Worm (Caenorhabditis elegans) whole organism, L4 larva: Measurements from ENCODE around the gene epg-7.

Source experiments
- D1046.2 ChIP-seq: fragments of 200-800 bp; sonication (Bioruptor generic); IDR thresholded peaks from 2 replicates; pipeline ENCODE4 v1.3.6; 2022; ENCODE audit warnings: missing genetic modification characterization, missing compliant biosample characterization
- F10B5.3 ChIP-seq: sonication (generic microtip); optimal IDR thresholded peaks from 2 replicates; lab custom pipeline; 2016; ENCODE audit warnings: mild to moderate bottlenecking, missing genetic modification characterization, missing compliant biosample characterization
- F26F4.8 ChIP-seq: fragments of 200-800 bp; sonication (Bioruptor generic); conservative IDR thresholded peaks from 2 replicates; pipeline ENCODE4 v1.3.6; 2022; ENCODE audit warnings: missing genetic modification characterization, missing compliant biosample characterization
- F37D6.2 ChIP-seq: sonication (generic microtip); optimal IDR thresholded peaks from 2 replicates; lab custom pipeline; 2016; ENCODE audit warnings: mild to moderate bottlenecking, missing genetic modification characterization, missing compliant biosample characterization
- F49E8.2 ChIP-seq: sonication (generic microtip); optimal IDR thresholded peaks from 2 replicates; lab custom pipeline; 2016; ENCODE audit warnings: missing compliant biosample characterization, mild to moderate bottlenecking, missing genetic modification characterization, borderline replicate concordance
- R02D3.7 ChIP-seq: fragments of 150-350 bp; sonication (generic microtip); optimal IDR thresholded peaks from 3 replicates; lab custom pipeline; 2014; ENCODE audit warnings: missing biosample characterization, missing genetic modification characterization
- T20F7.1 ChIP-seq: fragments of 200-800 bp; sonication (Bioruptor generic); optimal IDR thresholded peaks from 2 replicates; lab custom pipeline; 2018; ENCODE audit warnings: mild to moderate bottlenecking, missing genetic modification characterization, missing compliant biosample characterization
- T26A8.4 ChIP-seq: fragments of 200-800 bp; sonication (Bioruptor generic); IDR thresholded peaks from 2 replicates; pipeline ENCODE4 v1.3.6; 2022; ENCODE audit warnings: missing genetic modification characterization, missing compliant biosample characterization
- ZK337.2 ChIP-seq: fragments of 200-800 bp; sonication (Bioruptor generic); IDR thresholded peaks from 2 replicates; pipeline ENCODE4 v1.3.6; 2022; ENCODE audit warnings: missing genetic modification reagents, missing genetic modification characterization, missing compliant biosample characterization
- ZK546.5 ChIP-seq, 2 experiments: sonication (generic microtip); optimal IDR thresholded peaks; 2 replicates each; lab custom pipeline; 2017; ENCODE audit warnings: missing biosample characterization in 2 of 2, missing genetic modification characterization in 2 of 2
- aha-1 ChIP-seq: fragments of 150-350 bp; peaks from one replicate; lab custom pipeline; 2014; ENCODE audit warnings: missing biosample characterization, missing genetic modification characterization
- ama-1 ChIP-seq: fragments of 150-350 bp; optimal IDR thresholded peaks from 2 replicates; lab custom pipeline; 2014; ENCODE audit warnings: inconsistent platforms, mixed read lengths
- arid-1 ChIP-seq: fragments of 200-800 bp; sonication (Bioruptor generic); conservative IDR thresholded peaks from 2 replicates; pipeline ENCODE4 v1.3.6; 2022; ENCODE audit warnings: missing genetic modification reagents, missing genetic modification characterization, missing compliant biosample characterization
- attf-4 ChIP-seq: sonication (generic microtip); optimal IDR thresholded peaks from 3 replicates; lab custom pipeline; 2017; ENCODE audit warnings: missing biosample characterization, missing genetic modification characterization
- ceh-20 ChIP-seq: fragments of 200-800 bp; sonication (Bioruptor generic); IDR thresholded peaks from 2 replicates; pipeline ENCODE4 v1.3.6; 2022; ENCODE audit warnings: missing genetic modification reagents, missing genetic modification characterization, missing compliant biosample characterization
- ceh-32 ChIP-seq: sonication (generic microtip); optimal IDR thresholded peaks from 2 replicates; lab custom pipeline; 2016; ENCODE audit warnings: mild to moderate bottlenecking, missing genetic modification characterization, missing compliant biosample characterization; ENCODE audit not compliant: poor library complexity
- ceh-44 ChIP-seq: fragments of 200-800 bp; sonication (Bioruptor generic); IDR thresholded peaks from 2 replicates; pipeline ENCODE4 v1.3.6; 2022; ENCODE audit warnings: missing genetic modification reagents, missing genetic modification characterization, missing compliant biosample characterization
- ceh-82 ChIP-seq: sonication (generic microtip); optimal IDR thresholded peaks from 2 replicates; lab custom pipeline; 2017; ENCODE audit warnings: missing biosample characterization, missing genetic modification characterization
- cey-2 ChIP-seq: sonication (generic microtip); optimal IDR thresholded peaks from 3 replicates; lab custom pipeline; 2017; ENCODE audit warnings: missing genetic modification characterization, mild to moderate bottlenecking, missing compliant biosample characterization, antibody characterized with exemption, borderline replicate concordance; ENCODE audit not compliant: insufficient read depth
- ctbp-1 ChIP-seq: fragments of 200-800 bp; sonication (Bioruptor generic); IDR thresholded peaks from 2 replicates; pipeline ENCODE4 v1.3.6; 2022; ENCODE audit warnings: missing genetic modification reagents, missing genetic modification characterization, missing compliant biosample characterization
- daf-16 ChIP-seq, 3 experiments: sonication (generic microtip); optimal IDR thresholded peaks; 2 replicates each; lab custom pipeline; 2016 to 2017; ENCODE audit warnings: missing genetic modification characterization in 3 of 3, missing genetic modification reagents in 3 of 3, mild to moderate bottlenecking in 2 of 3, missing compliant biosample characterization in 2 of 3, missing biosample characterization in 1 of 3, moderate library complexity in 1 of 3
- daf-8 ChIP-seq: fragments of 200-800 bp; sonication (Bioruptor generic); IDR thresholded peaks from 2 replicates; pipeline ENCODE4 v1.3.6; 2022; ENCODE audit warnings: missing genetic modification characterization, missing compliant biosample characterization
- dpl-1 ChIP-seq: fragments of 150-350 bp; optimal IDR thresholded peaks from 2 replicates; lab custom pipeline; 2014; ENCODE audit warnings: missing biosample characterization, missing genetic modification reagents, missing genetic modification characterization
- dve-1 ChIP-seq: sonication (generic microtip); optimal IDR thresholded peaks from 2 replicates; lab custom pipeline; 2017; ENCODE audit warnings: antibody characterized with exemption, mild to moderate bottlenecking, missing genetic modification characterization, missing compliant biosample characterization; ENCODE audit not compliant: insufficient read depth
- egl-27 ChIP-seq: sonication (generic microtip); optimal IDR thresholded peaks from 3 replicates; lab custom pipeline; 2017; ENCODE audit warnings: missing biosample characterization, missing genetic modification reagents, missing genetic modification characterization
- fos-1 ChIP-seq: fragments of 150-350 bp; optimal IDR thresholded peaks from 2 replicates; lab custom pipeline; 2014; ENCODE audit warnings: missing biosample characterization, missing genetic modification characterization
- hif-1 ChIP-seq, 2 experiments: sonication (generic microtip); optimal IDR thresholded peaks; 2 replicates each; lab custom pipeline; 2016 to 2017; ENCODE audit warnings: missing compliant biosample characterization in 2 of 2, missing genetic modification characterization in 2 of 2, missing genetic modification reagents in 2 of 2, missing genotype in 2 of 2, mild to moderate bottlenecking in 1 of 2
- jun-1 ChIP-seq: fragments of 150-350 bp; optimal IDR thresholded peaks from 2 replicates; lab custom pipeline; 2014; ENCODE audit warnings: missing biosample characterization, missing genetic modification reagents, missing genetic modification characterization
- lin-1 ChIP-seq: fragments of 200-800 bp; sonication (Bioruptor generic); IDR thresholded peaks from 2 replicates; pipeline ENCODE4 v1.3.6; 2022; ENCODE audit warnings: missing genetic modification reagents, missing genetic modification characterization, missing compliant biosample characterization
- lin-15B ChIP-seq: fragments of 150-350 bp; sonication (generic microtip); optimal IDR thresholded peaks from 3 replicates; lab custom pipeline; 2014; ENCODE audit warnings: missing biosample characterization, missing genetic modification characterization
- lsy-2 ChIP-seq, 2 experiments: fragments of 150-350 bp in 1 of 2; sonication (generic microtip) in 1 of 2; optimal IDR thresholded peaks; 2 replicates each; lab custom pipeline; 2014 to 2017; ENCODE audit warnings: missing biosample characterization in 2 of 2, missing genetic modification characterization in 2 of 2
- madf-9 ChIP-seq: fragments of 200-800 bp; sonication (Bioruptor generic); conservative IDR thresholded peaks from 2 replicates; pipeline ENCODE4 v1.3.6; 2022; ENCODE audit warnings: missing genetic modification reagents, missing genetic modification characterization, missing compliant biosample characterization
- mes-2 ChIP-seq: sonication (generic microtip); optimal IDR thresholded peaks from 2 replicates; lab custom pipeline; 2016; ENCODE audit warnings: missing genotype, mild to moderate bottlenecking, missing genetic modification characterization, missing compliant biosample characterization; ENCODE audit not compliant: poor library complexity, severe bottlenecking
- mxl-2 ChIP-seq: fragments of 200-800 bp; sonication (Bioruptor generic); conservative IDR thresholded peaks from 2 replicates; pipeline ENCODE4 v1.3.6; 2022; ENCODE audit warnings: missing genetic modification reagents, missing genetic modification characterization, missing compliant biosample characterization
- nhr-10 ChIP-seq: fragments of 150-350 bp; optimal IDR thresholded peaks from 2 replicates; lab custom pipeline; 2014; ENCODE audit warnings: missing biosample characterization, missing genetic modification characterization
- nhr-11 ChIP-seq: fragments of 150-350 bp; optimal IDR thresholded peaks from 2 replicates; lab custom pipeline; 2014; ENCODE audit warnings: missing biosample characterization, missing genetic modification characterization
- nhr-111 ChIP-seq: fragments of 200-800 bp; sonication (Bioruptor generic); optimal IDR thresholded peaks from 2 replicates; lab custom pipeline; 2018; ENCODE audit warnings: mild to moderate bottlenecking, missing genetic modification characterization, missing compliant biosample characterization
- nhr-237 ChIP-seq: sonication (generic microtip); optimal IDR thresholded peaks from 2 replicates; lab custom pipeline; 2017; ENCODE audit warnings: missing biosample characterization, missing genetic modification characterization
- nhr-42 ChIP-seq: fragments of 200-800 bp; sonication (Bioruptor generic); IDR thresholded peaks from 2 replicates; pipeline ENCODE4 v1.3.6; 2022; ENCODE audit warnings: missing genetic modification characterization, missing compliant biosample characterization
- nhr-48 ChIP-seq: sonication (generic microtip); optimal IDR thresholded peaks from 2 replicates; lab custom pipeline; 2016; ENCODE audit warnings: mild to moderate bottlenecking, missing genetic modification characterization, missing compliant biosample characterization
- nhr-77 ChIP-seq: fragments of 150-350 bp; optimal IDR thresholded peaks from 2 replicates; lab custom pipeline; 2014; ENCODE audit warnings: missing biosample characterization, missing genetic modification characterization
- pha-4 ChIP-seq, 2 experiments: fragments of 150-350 bp in 1 of 2; fragments of 200-800 bp in 1 of 2; sonication (Bioruptor generic) in 1 of 2; IDR thresholded peaks in 1 of 2; optimal IDR thresholded peaks in 1 of 2; 2 replicates each; pipeline versions ENCODE4 v1.3.6 to Lab custom; 2014 to 2022; ENCODE audit warnings: missing genetic modification characterization in 2 of 2, missing genetic modification reagents in 2 of 2, missing biosample characterization in 1 of 2, missing compliant biosample characterization in 1 of 2
- php-3 ChIP-seq: fragments of 200-800 bp; sonication (Bioruptor generic); IDR thresholded peaks from 2 replicates; pipeline ENCODE4 v1.3.6; 2022; ENCODE audit warnings: missing genetic modification reagents, missing genetic modification characterization, missing compliant biosample characterization
- pqm-1 ChIP-seq: sonication (generic microtip); optimal IDR thresholded peaks from 2 replicates; lab custom pipeline; 2017; ENCODE audit warnings: missing biosample characterization, missing genetic modification characterization
- tra-1 ChIP-seq: fragments of 200-800 bp; sonication (Bioruptor generic); IDR thresholded peaks from 2 replicates; pipeline ENCODE4 v1.3.6; 2022; ENCODE audit warnings: missing genetic modification reagents, missing genetic modification characterization, missing compliant biosample characterization
- unc-39 ChIP-seq: sonication (generic microtip); optimal IDR thresholded peaks from 2 replicates; lab custom pipeline; 2017; ENCODE audit warnings: missing biosample characterization, missing genetic modification characterization
- vab-7 ChIP-seq: fragments of 200-800 bp; sonication (Bioruptor generic); IDR thresholded peaks from 2 replicates; pipeline ENCODE4 v1.3.6; 2022; ENCODE audit warnings: missing genetic modification reagents, missing genetic modification characterization, missing compliant biosample characterization
- zag-1 ChIP-seq: fragments of 150-350 bp; optimal IDR thresholded peaks from 2 replicates; lab custom pipeline; 2014; ENCODE audit warnings: missing biosample characterization, missing genetic modification characterization
- zip-11 ChIP-seq: fragments of 200-800 bp; sonication (Bioruptor generic); IDR thresholded peaks from 2 replicates; pipeline ENCODE4 v1.3.6; 2022; ENCODE audit warnings: missing genetic modification characterization, missing compliant biosample characterization
- zip-2 ChIP-seq: fragments of 150-350 bp; optimal IDR thresholded peaks from 2 replicates; lab custom pipeline; 2014; ENCODE audit warnings: missing biosample characterization, missing genetic modification characterization

The epg-7 gene

DNA sequence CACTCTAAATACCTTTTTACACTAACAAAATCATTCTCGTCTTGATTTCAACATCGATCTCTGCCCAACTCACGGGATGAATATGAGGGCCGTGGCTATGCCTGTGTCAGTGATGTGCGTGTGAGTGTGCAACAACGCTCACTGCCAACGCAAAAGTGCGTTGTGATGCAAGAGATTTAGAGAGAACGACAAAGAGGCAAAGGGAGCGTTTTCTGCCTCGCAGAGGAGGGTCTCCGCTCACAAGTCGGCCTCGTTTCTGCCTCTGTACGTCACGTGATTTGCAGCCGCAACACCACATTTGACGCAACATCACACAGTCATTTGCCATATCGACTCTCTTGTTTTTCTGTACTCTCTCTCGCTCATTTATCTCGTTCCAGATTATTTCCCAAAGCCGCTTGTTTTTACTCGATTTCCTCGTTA, at the start of gene epg-7 (continued):
- TF ChIP-seq pqm-1 (tag; lab: Kevin White, UChicago): no peak
- TF ChIP-seq hif-1 (tag; optimal IDR thresholded peaks at IDR 0.05; lab: Kevin White, UChicago): peak; percentile 23 to 86
- no peak for TF ChIP-seq fos-1 (tag; lab: Kevin White, UChicago)
- peak; percentile 88 for TF ChIP-seq nhr-48 (tag; lab: Kevin White, UChicago)
- TF ChIP-seq cey-2 (tag; lab: Kevin White, UChicago): no peak
- peak; percentile 41 to 94 for TF ChIP-seq daf-16 (GFP tag; optimal IDR thresholded peaks at IDR 0.05; lab: Kevin White, UChicago)
- TF ChIP-seq daf-16 (tag; optimal IDR thresholded peaks at IDR 0.05; lab: Kevin White, UChicago): peak; percentile 83
- no peak for TF ChIP-seq daf-8 (GFP tag; lab: Robert Waterston, UW)
- TF ChIP-seq F49E8.2 (tag; lab: Kevin White, UChicago): no peak
- TF ChIP-seq T20F7.1 (GFP tag; lab: Kevin White, UChicago): no peak
- peak; percentile 88 for TF ChIP-seq pha-4 (GFP tag; IDR thresholded peaks at IDR 0.05; lab: Robert Waterston, UW)
- TF ChIP-seq pha-4 (tag; optimal IDR thresholded peaks at IDR 0.05; lab: Kevin White, UChicago): no peak
- no peak for TF ChIP-seq D1046.2 (GFP tag; lab: Robert Waterston, UW)
- peak; percentile 39 for TF ChIP-seq zag-1 (tag; lab: Kevin White, UChicago)
- no peak for TF ChIP-seq R02D3.7 (tag; lab: Kevin White, UChicago)
- no peak for TF ChIP-seq zip-11 (GFP tag; lab: Robert Waterston, UW)
- TF ChIP-seq tra-1: peak; percentile 84
- TF ChIP-seq ZK337.2 (GFP tag; lab: Robert Waterston, UW): no peak
- peak; percentile 88 for TF ChIP-seq F37D6.2
- TF ChIP-seq ceh-82: no peak
- TF ChIP-seq nhr-111: no peak
- peak; percentile 69 for TF ChIP-seq php-3
- TF ChIP-seq dpl-1 (GFP tag; lab: Kevin White, UChicago): peak; percentile 75
- TF ChIP-seq nhr-42 (GFP tag; lab: Robert Waterston, UW): peak; percentile 86
- peak; percentile 84 for TF ChIP-seq mes-2
- TF ChIP-seq nhr-237 (tag; lab: Kevin White, UChicago): no peak
- peak; percentile 94 for TF ChIP-seq ceh-20 (GFP tag; lab: Robert Waterston, UW)
- peak; percentile 67 for TF ChIP-seq madf-9 (GFP tag; lab: Robert Waterston, UW)
- TF ChIP-seq ceh-32: peak; percentile 63
- TF ChIP-seq zip-2 (tag; lab: Kevin White, UChicago): no peak
- TF ChIP-seq ceh-44: 0 out of 2 replicates have a peak, but pooled peaks have one; percentile 24
- peak; percentile 55; the same call in 1 of the 2 replicates for TF ChIP-seq vab-7 (GFP tag; lab: Robert Waterston, UW)
- peak; percentile 62 for TF ChIP-seq nhr-77
- TF ChIP-seq lin-1 (GFP tag; lab: Robert Waterston, UW): peak; percentile 86
- TF ChIP-seq nhr-11 (tag; lab: Kevin White, UChicago): peak; percentile 93
- TF ChIP-seq nhr-10: peak; percentile 37
- peak; percentile 24 for TF ChIP-seq ama-1 (lab: Kevin White, UChicago)
- TF ChIP-seq F10B5.3 (tag; lab: Kevin White, UChicago): peak; percentile 22
- peak; percentile 91 for TF ChIP-seq T26A8.4 (GFP tag; lab: Robert Waterston, UW)
- TF ChIP-seq jun-1 (tag; lab: Kevin White, UChicago): peak; percentile 83
- peak; percentile 85 for TF ChIP-seq arid-1 (GFP tag; lab: Robert Waterston, UW)
- peak; percentile 72 for TF ChIP-seq mxl-2 (GFP tag; lab: Robert Waterston, UW)
- TF ChIP-seq dve-1 (tag; lab: Kevin White, UChicago): peak; percentile 96
- no peak for TF ChIP-seq ZK546.5 (tag; optimal IDR thresholded peaks at IDR 0.05; lab: Kevin White, UChicago)
- no peak for TF ChIP-seq lin-15B (tag; lab: Kevin White, UChicago)
- TF ChIP-seq attf-4 (tag; lab: Kevin White, UChicago): no peak
- no peak for TF ChIP-seq egl-27 (tag; lab: Kevin White, UChicago)
- TF ChIP-seq unc-39: no peak
- TF ChIP-seq F26F4.8 (GFP tag; lab: Robert Waterston, UW): no peak
- TF ChIP-seq ctbp-1 (GFP tag; lab: Robert Waterston, UW): peak; percentile 95
- peak; percentile 99 for TF ChIP-seq aha-1 (tag; lab: Kevin White, UChicago)
- peak; percentile 80 to 93 for TF ChIP-seq lsy-2 (tag; optimal IDR thresholded peaks at IDR 0.05; lab: Kevin White, UChicago)
